Fruit fly (Drosophila melanogaster): ENCODE data around the gene CG43844.

CG43844 gene

DNA sequence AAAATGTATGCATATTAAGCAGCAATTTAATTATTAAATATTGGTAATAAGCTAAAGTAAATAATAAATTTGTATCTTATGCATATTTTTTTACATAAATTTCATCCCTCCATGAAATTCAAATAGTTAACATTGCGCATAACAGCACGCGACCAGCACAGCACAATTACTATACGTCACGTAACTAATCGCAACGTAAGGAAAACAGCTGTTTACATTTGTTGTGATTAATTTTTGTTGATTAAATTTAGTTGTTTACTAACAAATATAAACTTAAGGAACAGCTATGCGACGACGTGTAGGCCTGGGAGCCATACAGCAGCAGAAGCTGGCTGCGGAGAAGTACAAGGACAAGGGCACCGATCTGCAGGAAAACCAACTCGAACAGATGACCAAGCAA is 24.3 kb upstream of the CG43844 start, which contains the start of gene lsn:
lsn (plus strand) TSS at position 177 of the 400 bp plus-strand sequence.
- TF ChIP-seq fkh (GFP tag; optimal IDR thresholded peaks at IDR 0.05) (peak; percentile 64), acj6 (GFP tag; optimal IDR thresholded peaks at IDR 0.05) (no peak), CG9139 (GFP tag; optimal IDR thresholded peaks at IDR 0.05) (no peak), Eip78C (GFP tag) (peak; percentile 53)

DNA sequence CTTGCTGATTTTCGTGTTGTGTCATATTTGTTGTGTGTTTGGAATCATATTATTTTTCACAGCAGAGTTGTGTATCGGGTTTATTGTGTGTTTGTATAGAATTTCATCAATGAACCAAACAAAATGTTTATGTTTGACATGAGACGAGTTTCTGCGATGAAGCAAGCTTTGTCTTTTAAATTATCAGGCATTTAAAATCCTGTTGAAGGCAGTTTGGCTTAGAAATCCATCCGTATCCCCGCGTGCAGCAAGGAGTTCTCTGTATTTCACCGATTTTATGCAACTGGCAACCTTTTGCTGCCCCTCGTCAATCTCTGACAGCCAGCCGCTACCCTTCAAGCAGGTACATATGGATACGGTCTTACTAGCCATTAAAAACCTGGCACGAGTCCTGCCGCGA is 21.5 kb upstream of the CG43844 start, which contains the start of the genes CG6569 and Cby:
CG6569 (minus strand) TSS at position 101 of the 400 bp plus-strand sequence.
Cby (plus strand) TSS at position 185 of the 400 bp plus-strand sequence.
- no peak for TF ChIP-seq ss (GFP tag; optimal IDR thresholded peaks at IDR 0.05)
- TF ChIP-seq fkh (GFP tag; optimal IDR thresholded peaks at IDR 0.05), result no peak
- TF ChIP-seq svp (GFP tag), result no peak
- TF ChIP-seq CG3032 (tag; optimal IDR thresholded peaks at IDR 0.05), result no peak
- TF ChIP-seq Ets96B (tag; optimal IDR thresholded peaks at IDR 0.05), result no peak
- TF ChIP-seq Blimp-1 (GFP tag; optimal IDR thresholded peaks at IDR 0.05), result no peak
- TF ChIP-seq CG10669 (GFP tag; optimal IDR thresholded peaks at IDR 0.05), result no peak
- TF ChIP-seq CG3919 (GFP tag; optimal IDR thresholded peaks at IDR 0.05), result no peak
- no peak for TF ChIP-seq Gug (GFP tag; IDR thresholded peaks at IDR 0.05)
- TF ChIP-seq CG11294 (GFP tag; IDR thresholded peaks at IDR 0.05), result no peak
- no peak for TF ChIP-seq esn (GFP tag; optimal IDR thresholded peaks at IDR 0.05)
- TF ChIP-seq CG8632 (GFP tag; optimal IDR thresholded peaks at IDR 0.05), result no peak
- no peak for TF ChIP-seq CG6276 (GFP tag; optimal IDR thresholded peaks at IDR 0.05)
- TF ChIP-seq CG4318 (GFP tag; optimal IDR thresholded peaks at IDR 0.05), result no peak
- no peak for TF ChIP-seq eg (GFP tag; IDR thresholded peaks at IDR 0.05)
- TF ChIP-seq pdm3 (GFP tag; optimal IDR thresholded peaks at IDR 0.05), result no peak
- TF ChIP-seq net (GFP tag; optimal IDR thresholded peaks at IDR 0.05), result no peak

DNA sequence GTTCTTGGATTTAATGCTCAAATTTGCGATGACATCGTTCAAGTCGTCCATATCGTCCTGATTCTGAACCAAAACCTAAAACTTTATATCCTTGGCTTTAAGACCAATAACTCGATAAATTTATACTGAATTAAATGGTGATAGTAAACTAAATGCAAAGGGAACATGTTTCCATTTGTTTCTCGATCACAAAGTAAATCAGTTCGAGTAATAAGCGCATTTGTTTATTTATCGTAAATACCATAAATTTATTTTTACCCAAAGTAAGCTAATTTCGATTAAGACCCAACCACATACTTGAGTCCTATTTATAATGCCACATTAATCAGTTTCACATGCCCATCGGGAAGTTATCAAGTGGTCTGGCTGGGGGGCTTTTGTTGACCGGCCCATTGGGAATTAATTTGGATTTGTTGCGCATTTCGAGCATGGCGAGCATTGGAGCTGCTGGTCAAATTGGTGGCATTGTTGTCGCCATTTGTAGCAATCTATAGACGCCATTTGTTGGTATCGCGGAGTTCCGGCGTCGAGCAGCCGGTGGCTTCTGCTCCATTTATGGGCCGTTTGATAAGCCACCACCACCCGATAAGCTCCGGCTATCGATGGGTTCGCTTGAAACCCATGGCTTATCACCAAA is 19.8 kb upstream of the CG43844 start, which contains the start of gene CG31174:
CG31174 (minus strand) TSS at position 51 of the 637 bp plus-strand sequence.
- TF ChIP-seq Hr4 (GFP tag; optimal IDR thresholded peaks at IDR 0.05), result no peak
- peak; percentile 77 for TF ChIP-seq svp (GFP tag)
- no peak for TF ChIP-seq dac (GFP tag; optimal IDR thresholded peaks at IDR 0.05)
- TF ChIP-seq net (GFP tag; optimal IDR thresholded peaks at IDR 0.05), result no peak
- no peak for TF ChIP-seq CG9139 (GFP tag; optimal IDR thresholded peaks at IDR 0.05)

DNA sequence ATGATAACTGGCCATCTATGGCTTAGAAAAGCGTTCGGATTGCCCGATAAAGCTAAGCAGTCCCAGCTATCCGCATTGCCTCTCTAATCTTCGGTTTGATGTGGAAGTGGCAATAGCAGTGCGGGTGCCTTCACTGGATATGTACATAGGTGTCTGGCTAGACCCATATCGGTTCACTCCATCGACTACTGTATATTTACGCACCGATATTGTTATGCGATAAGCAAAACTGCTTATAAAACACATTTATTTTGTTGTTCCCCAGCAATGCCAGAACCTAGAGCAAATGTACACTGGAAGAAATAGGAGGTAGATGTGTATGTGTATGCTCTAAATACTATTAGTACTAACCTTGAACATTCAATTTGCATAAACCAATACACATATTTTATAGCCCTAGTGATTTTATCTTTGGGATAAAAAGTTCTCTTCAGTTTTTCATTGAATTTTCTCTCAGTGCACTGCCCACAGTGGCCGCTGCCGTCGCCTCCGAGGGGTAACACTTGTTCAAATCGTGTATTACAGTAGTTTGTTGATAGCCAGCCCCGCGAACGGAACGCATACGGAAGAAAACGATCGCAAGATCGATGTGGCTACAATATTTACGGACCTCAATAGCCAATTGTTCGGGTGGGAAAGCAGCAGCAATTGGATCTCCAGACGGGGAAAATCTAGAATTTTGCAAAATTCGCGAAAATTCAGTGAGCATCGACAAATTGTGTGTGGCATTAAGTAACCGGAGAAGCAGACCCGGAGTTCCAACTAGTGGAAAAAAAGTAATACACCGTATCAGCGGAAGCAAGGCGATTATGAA is 19.0 kb upstream of the CG43844 start, which contains the start of gene CG31431:
CG31431 (plus strand) TSS at position 524 of the 814 bp plus-strand sequence.
- TF ChIP-seq Ets96B (tag; optimal IDR thresholded peaks at IDR 0.05) (peak; percentile 82), CG4318 (GFP tag; optimal IDR thresholded peaks at IDR 0.05) (peak; percentile 68), net (GFP tag; optimal IDR thresholded peaks at IDR 0.05) (peak; percentile 82), CG11902 (GFP tag; optimal IDR thresholded peaks at IDR 0.05) (peak; percentile 63), CG3919 (GFP tag; optimal IDR thresholded peaks at IDR 0.05) (peak; percentile 88), fd85E (GFP tag; optimal IDR thresholded peaks at IDR 0.05) (no peak), CG8119 (GFP tag; IDR thresholded peaks at IDR 0.05) (peak; percentile 91), acj6 (GFP tag; optimal IDR thresholded peaks at IDR 0.05) (peak; percentile 80), CG6163 (GFP tag; IDR thresholded peaks at IDR 0.05) (peak; percentile 92), CG32006 (GFP tag; optimal IDR thresholded peaks at IDR 0.05) (peak; percentile 89), Hr38 (GFP tag; optimal IDR thresholded peaks at IDR 0.05) (peak; percentile 36), Eip78C (GFP tag) (peak; percentile 93), Ets21C (GFP tag; optimal IDR thresholded peaks at IDR 0.05) (peak; percentile 19), Lpt (GFP tag; optimal IDR thresholded peaks at IDR 0.05) (peak; percentile 87), svp (GFP tag) (peak; percentile 66), CG31627 (GFP tag; optimal IDR thresholded peaks at IDR 0.05) (peak; percentile 56), vri (GFP tag; optimal IDR thresholded peaks at IDR 0.05) (peak; percentile 65), Sox102F (GFP tag; optimal IDR thresholded peaks at IDR 0.05) (peak; percentile 37), Smox (GFP tag; optimal IDR thresholded peaks at IDR 0.05) (no peak), CG6808 (GFP tag; optimal IDR thresholded peaks at IDR 0.05) (peak; percentile 75), Hr4 (GFP tag; optimal IDR thresholded peaks at IDR 0.05) (peak; percentile 90), Gug (GFP tag; IDR thresholded peaks at IDR 0.05) (peak; percentile 93), CG6792 (GFP tag; optimal IDR thresholded peaks at IDR 0.05) (peak; percentile 65), CG3032 (tag; optimal IDR thresholded peaks at IDR 0.05) (peak; percentile 81), CG10631 (GFP tag; optimal IDR thresholded peaks at IDR 0.05) (peak; percentile 77), dac (GFP tag; optimal IDR thresholded peaks at IDR 0.05) (peak; percentile 30), achi (GFP tag; optimal IDR thresholded peaks at IDR 0.05) (peak; percentile 79), CG15336 (GFP tag; IDR thresholded peaks at IDR 0.05) (peak; percentile 90), pdm3 (GFP tag; optimal IDR thresholded peaks at IDR 0.05) (peak; percentile 82), Hr39 (GFP tag; optimal IDR thresholded peaks at IDR 0.05) (peak; percentile 65), CG8319 (GFP tag; optimal IDR thresholded peaks at IDR 0.05) (peak; percentile 66), CG10669 (GFP tag; optimal IDR thresholded peaks at IDR 0.05) (peak; percentile 82)

All from whole organism, prepupa.